Worm (Caenorhabditis elegans): ENCODE measurements around the gene glr-5.
"Not testable (repeated sequence)": the region's sequence is repeated elsewhere in the genome, so short reads cannot be mapped to it uniquely, and the experiment has no call there.

ce11 chrV:8696218-8696617 lies 20.1 kb upstream of the glr-5 start, which contains the start of gene ZC190.10:
- not testable (repeated sequence) for TF ChIP-seq dao-5, him-1 (tag; optimal IDR thresholded peaks at IDR 0.05)
